Fruit fly (Drosophila melanogaster) whole organism, embryonic: Measurements from ENCODE around the gene CG10365.

Experiments used
- Abd-B ChIP-seq: fragments of 200-800 bp; sonication (Bioruptor generic); optimal IDR thresholded peaks from 2 replicates; lab custom pipeline; 2018; ENCODE audit warnings: missing biosample characterization, mild to moderate bottlenecking, missing genetic modification characterization, moderate library complexity
- Bteb2 ChIP-seq: fragments of 200-800 bp; sonication (Bioruptor generic); optimal IDR thresholded peaks from 2 replicates; lab custom pipeline; 2016; ENCODE audit warnings: missing biosample characterization, missing genetic modification characterization
- CG11085 ChIP-seq: fragments of 200-800 bp; sonication (Bioruptor generic); IDR thresholded peaks from 2 replicates; pipeline ENCODE4 v1.3.6; 2022; ENCODE audit warnings: missing biosample characterization, missing genetic modification characterization
- CG11723 ChIP-seq: fragments of 200-800 bp; sonication (Bioruptor generic); optimal IDR thresholded peaks from 2 replicates; lab custom pipeline; 2017; ENCODE audit warnings: missing biosample characterization, mild to moderate bottlenecking, missing genetic modification characterization
- CG12219 ChIP-seq: fragments of 200-800 bp; sonication (Bioruptor generic); optimal IDR thresholded peaks from 3 replicates; lab custom pipeline; 2018; ENCODE audit warnings: missing biosample characterization, mild to moderate bottlenecking, missing genetic modification characterization
- CG13296 ChIP-seq: fragments of 200-800 bp; sonication (Bioruptor generic); optimal IDR thresholded peaks from 3 replicates; lab custom pipeline; 2018; ENCODE audit warnings: missing biosample characterization, mild to moderate bottlenecking, missing genetic modification characterization
- CG15514 ChIP-seq: fragments of 200-800 bp; sonication (Bioruptor generic); optimal IDR thresholded peaks from 3 replicates; lab custom pipeline; 2017; ENCODE audit warnings: missing biosample characterization, missing genetic modification characterization, mild to moderate bottlenecking, moderate library complexity, missing genetic modification reagents
- CG17612 ChIP-seq: fragments of 200-800 bp; sonication (Bioruptor generic); IDR thresholded peaks from 2 replicates; pipeline ENCODE4 v1.3.6; 2022; ENCODE audit warnings: missing biosample characterization, missing genetic modification characterization
- CG18476 ChIP-seq: fragments of 200-800 bp; sonication (Bioruptor generic); optimal IDR thresholded peaks from 2 replicates; lab custom pipeline; 2016; ENCODE audit warnings: missing biosample characterization, mild to moderate bottlenecking, missing genetic modification characterization
- CG18599 ChIP-seq: fragments of 200-800 bp; sonication (Bioruptor generic); optimal IDR thresholded peaks from 3 replicates; lab custom pipeline; 2017; ENCODE audit warnings: missing biosample characterization, missing genetic modification characterization, mild to moderate bottlenecking, moderate library complexity, missing genetic modification reagents
- CG2116 ChIP-seq: fragments of 200-800 bp; sonication (Bioruptor generic); optimal IDR thresholded peaks from 3 replicates; lab custom pipeline; 2018; ENCODE audit warnings: missing biosample characterization, mild to moderate bottlenecking, missing genetic modification characterization
- CG30403 ChIP-seq: fragments of 200-800 bp; sonication (Bioruptor generic); optimal IDR thresholded peaks from 3 replicates; lab custom pipeline; 2016; ENCODE audit warnings: missing biosample characterization, missing genetic modification characterization
- CG32767 ChIP-seq: fragments of 200-800 bp; sonication (Bioruptor generic); IDR thresholded peaks from 2 replicates; pipeline ENCODE4 v1.3.6; 2022; ENCODE audit warnings: missing biosample characterization, missing genetic modification characterization
- CG33213 ChIP-seq: fragments of 200-800 bp; sonication (Bioruptor generic); optimal IDR thresholded peaks from 3 replicates; lab custom pipeline; 2016; ENCODE audit warnings: missing biosample characterization, missing genetic modification characterization
- CG33557 ChIP-seq: fragments of 200-800 bp; sonication (Bioruptor generic); optimal IDR thresholded peaks from 2 replicates; lab custom pipeline; 2019; ENCODE audit warnings: missing biosample characterization, mild to moderate bottlenecking, missing genetic modification characterization, moderate library complexity
- CG4328 ChIP-seq: fragments of 200-800 bp; sonication (Bioruptor generic); optimal IDR thresholded peaks from 3 replicates; lab custom pipeline; 2017; ENCODE audit warnings: missing biosample characterization, missing genetic modification reagents, missing genetic modification characterization
- CG7357 ChIP-seq: fragments of 200-800 bp; sonication (Bioruptor generic); IDR thresholded peaks from 3 replicates; pipeline ENCODE4 v1.3.6; 2022; ENCODE audit warnings: missing biosample characterization, missing genetic modification characterization
- CG7786 ChIP-seq: fragments of 200-800 bp; sonication (Bioruptor generic); optimal IDR thresholded peaks from 2 replicates; lab custom pipeline; 2016; ENCODE audit warnings: missing biosample characterization, missing genetic modification characterization
- CG8359 ChIP-seq: fragments of 200-800 bp; sonication (Bioruptor generic); optimal IDR thresholded peaks from 2 replicates; lab custom pipeline; 2017; ENCODE audit warnings: missing biosample characterization, mild to moderate bottlenecking, missing genetic modification characterization, borderline replicate concordance
- CG8478 ChIP-seq: fragments of >200 bp; optimal IDR thresholded peaks from 2 replicates; lab custom pipeline; 2018
- CG9215 ChIP-seq: fragments of 200-800 bp; sonication (Bioruptor generic); IDR thresholded peaks from 2 replicates; pipeline ENCODE4 v1.3.6; 2022; ENCODE audit warnings: missing biosample characterization, missing genetic modification characterization
- Fer3 ChIP-seq: fragments of 200-800 bp; sonication (Bioruptor generic); optimal IDR thresholded peaks from 2 replicates; lab custom pipeline; 2018; ENCODE audit warnings: missing biosample characterization, mild to moderate bottlenecking, missing genetic modification characterization, moderate library complexity
- Hand ChIP-seq: fragments of 200-800 bp; sonication (Bioruptor generic); optimal IDR thresholded peaks from 2 replicates; lab custom pipeline; 2017; ENCODE audit warnings: mild to moderate bottlenecking, missing biosample characterization, missing genetic modification reagents, missing genetic modification characterization
- Hr39 ChIP-seq: fragments of >200 bp; optimal IDR thresholded peaks from 2 replicates; lab custom pipeline; 2017
- Lhr ChIP-seq: fragments of 200-800 bp; sonication (Bioruptor generic); optimal IDR thresholded peaks from 3 replicates; lab custom pipeline; 2017; ENCODE audit warnings: mild to moderate bottlenecking, missing biosample characterization, missing genetic modification reagents, missing genetic modification characterization
- Myb ChIP-seq: fragments of 200-800 bp; sonication (Bioruptor generic); optimal IDR thresholded peaks from 2 replicates; lab custom pipeline; 2016; ENCODE audit warnings: missing biosample characterization, missing genetic modification characterization
- Oli ChIP-seq: fragments of 200-800 bp; sonication (Bioruptor generic); optimal IDR thresholded peaks from 2 replicates; lab custom pipeline; 2018; ENCODE audit warnings: missing biosample characterization, mild to moderate bottlenecking, missing genetic modification characterization, moderate library complexity
- Rfx ChIP-seq: fragments of 200-800 bp; sonication (Bioruptor generic); IDR thresholded peaks from 2 replicates; pipeline ENCODE4 v1.3.6; 2022; ENCODE audit warnings: missing biosample characterization, missing genetic modification characterization
- TFAM ChIP-seq: fragments of 200-800 bp; sonication (Bioruptor generic); optimal IDR thresholded peaks from 2 replicates; lab custom pipeline; 2017; ENCODE audit warnings: missing biosample characterization, missing genetic modification characterization, inconsistent platforms
- ac ChIP-seq: fragments of 200-800 bp; sonication (Bioruptor generic); optimal IDR thresholded peaks from 3 replicates; lab custom pipeline; 2017; ENCODE audit warnings: missing biosample characterization, mild to moderate bottlenecking, missing genetic modification characterization
- ato ChIP-seq: fragments of 200-800 bp; sonication (Bioruptor generic); IDR thresholded peaks from 2 replicates; pipeline ENCODE4 v1.3.6; 2022; ENCODE audit warnings: missing biosample characterization, missing genetic modification characterization; ENCODE audit not compliant: partially characterized antibody
- az2 ChIP-seq: fragments of 200-800 bp; sonication (Bioruptor generic); optimal IDR thresholded peaks from 3 replicates; lab custom pipeline; 2016; ENCODE audit warnings: missing biosample characterization, missing genetic modification characterization
- cad ChIP-seq: fragments of >200 bp; optimal IDR thresholded peaks from 2 replicates; lab custom pipeline; 2017; ENCODE audit warnings: missing biosample characterization, missing genetic modification characterization
- caup ChIP-seq: fragments of 200-800 bp; sonication (Bioruptor generic); optimal IDR thresholded peaks from 3 replicates; lab custom pipeline; 2017; ENCODE audit warnings: missing biosample characterization, mild to moderate bottlenecking, missing genetic modification characterization, moderate library complexity; ENCODE audit not compliant: severe bottlenecking
- chif ChIP-seq, 2 experiments: fragments of 200-800 bp; sonication (Bioruptor generic); optimal IDR thresholded peaks; 3 replicates each; lab custom pipeline; 2016; ENCODE audit warnings: missing biosample characterization in 2 of 2, missing genetic modification characterization in 2 of 2
- croc ChIP-seq: fragments of 200-800 bp; sonication (Bioruptor generic); conservative IDR thresholded peaks from 3 replicates; pipeline ENCODE4 v1.3.6; 2022; ENCODE audit warnings: missing biosample characterization, missing genetic modification characterization
- dmrt11E ChIP-seq: fragments of 200-800 bp; sonication (Bioruptor generic); optimal IDR thresholded peaks from 3 replicates; lab custom pipeline; 2018; ENCODE audit warnings: missing biosample characterization, mild to moderate bottlenecking, missing genetic modification characterization, moderate library complexity
- fd102C ChIP-seq: fragments of 200-800 bp; sonication (Bioruptor generic); optimal IDR thresholded peaks from 2 replicates; lab custom pipeline; 2018; ENCODE audit warnings: missing biosample characterization, mild to moderate bottlenecking, missing genetic modification characterization, moderate library complexity
- gro ChIP-seq: fragments of 200-800 bp; sonication (Bioruptor generic); optimal IDR thresholded peaks from 2 replicates; lab custom pipeline; 2016; ENCODE audit warnings: missing biosample characterization, missing genetic modification characterization
- hb ChIP-seq: fragments of 200-800 bp; sonication (Bioruptor generic); IDR thresholded peaks from 3 replicates; pipeline ENCODE4 v1.3.6; 2022; ENCODE audit warnings: missing biosample characterization, missing genetic modification characterization; ENCODE audit not compliant: partially characterized antibody
- inv ChIP-seq: fragments of 200-800 bp; sonication (Bioruptor generic); IDR thresholded peaks from 2 replicates; pipeline ENCODE4 v1.3.6; 2022; ENCODE audit warnings: missing biosample characterization, missing genetic modification characterization; ENCODE audit not compliant: partially characterized antibody
- mam ChIP-seq: fragments of 200-800 bp; sonication (Bioruptor generic); optimal IDR thresholded peaks from 3 replicates; lab custom pipeline; 2016; ENCODE audit warnings: missing biosample characterization, missing genetic modification characterization
- pfk ChIP-seq: fragments of 200-800 bp; sonication (Bioruptor generic); optimal IDR thresholded peaks from 2 replicates; lab custom pipeline; 2018; ENCODE audit warnings: missing biosample characterization, mild to moderate bottlenecking, missing genetic modification characterization, moderate library complexity
- prd ChIP-seq, 3 experiments: fragments of >200 bp in 2 of 3; fragments of 200-800 bp in 1 of 3; sonication (Bioruptor generic) in 1 of 3; optimal IDR thresholded peaks in 2 of 3; IDR thresholded peaks in 1 of 3; 2 replicates in 2 of 3; 3 replicates in 1 of 3; pipeline versions ENCODE4 v1.3.6 to Lab custom; 2017 to 2022; ENCODE audit warnings: missing biosample characterization in 1 of 3, missing genetic modification characterization in 1 of 3
- pros ChIP-seq: fragments of 200-800 bp; sonication (Bioruptor generic); optimal IDR thresholded peaks from 3 replicates; lab custom pipeline; 2019; ENCODE audit warnings: missing biosample characterization, mild to moderate bottlenecking, missing genetic modification characterization, moderate library complexity
- sqz ChIP-seq: fragments of 200-800 bp; sonication (Bioruptor generic); optimal IDR thresholded peaks from 3 replicates; lab custom pipeline; 2018; ENCODE audit warnings: missing biosample characterization, mild to moderate bottlenecking, missing genetic modification characterization
- unc-4 ChIP-seq: fragments of 200-800 bp; sonication (Bioruptor generic); IDR thresholded peaks from 2 replicates; pipeline ENCODE4 v1.3.6; 2022; ENCODE audit warnings: missing biosample characterization, missing genetic modification characterization; ENCODE audit not compliant: partially characterized antibody
- vnd ChIP-seq: fragments of 200-800 bp; sonication (Bioruptor generic); IDR thresholded peaks from 3 replicates; pipeline ENCODE4 v1.3.6; 2022; ENCODE audit warnings: missing biosample characterization, missing genetic modification characterization; ENCODE audit not compliant: partially characterized antibody
- z ChIP-seq: fragments of 200-800 bp; sonication (Bioruptor generic); IDR thresholded peaks from 3 replicates; pipeline ENCODE4 v1.3.6; 2022; ENCODE audit warnings: missing biosample characterization, missing genetic modification characterization

CG10365 gene

dm6 chr3R:23772808-23773207 is 49.7 kb downstream of the CG10365 start, which contains the start of gene tst (continued):
- TF ChIP-seq Lhr (GFP tag; lab: Kevin White, UChicago) (no peak), prd (optimal IDR thresholded peaks at IDR 0.05; lab: Kevin White, UChicago) (no peak), prd (GFP tag; IDR thresholded peaks at IDR 0.05; lab: Robert Waterston, UW) (peak; percentile 99), ac (GFP tag; lab: Kevin White, UChicago) (peak; percentile 42), ato (GFP tag; lab: Robert Waterston, UW) (no peak), croc (GFP tag; lab: Robert Waterston, UW) (peak; percentile 94), Hr39 (no peak), TFAM (GFP tag; lab: Kevin White, UChicago) (no peak), fd102C (GFP tag; lab: Kevin White, UChicago) (peak; percentile 19), sqz (GFP tag; lab: Kevin White, UChicago) (no peak), CG18476 (GFP tag; lab: Kevin White, UChicago) (peak; percentile 75), Myb (GFP tag; lab: Kevin White, UChicago) (peak; percentile 2), chif (GFP tag; optimal IDR thresholded peaks at IDR 0.05; lab: Kevin White, UChicago) (peak in 1 of 2 experiments; percentile 55), Rfx (peak; percentile 98), unc-4 (0 out of 2 replicates have a peak, but pooled peaks have one; percentile 40), dmrt11E (tag; lab: Kevin White, UChicago) (peak; percentile 92), CG17612 (peak; percentile 93), CG33557 (peak; percentile 73), Abd-B (peak; percentile 95), vnd (GFP tag; lab: Robert Waterston, UW) (no peak), CG18599 (GFP tag; lab: Kevin White, UChicago) (peak; percentile 90), cad (GFP tag; lab: Kevin White, UChicago) (no peak), CG7357 (GFP tag; lab: Robert Waterston, UW) (peak; percentile 91), z (peak; percentile 59; the same call in 1 of the 3 replicates), CG7786 (peak; percentile 7), hb (GFP tag; lab: Robert Waterston, UW) (no peak), CG15514 (GFP tag; lab: Kevin White, UChicago) (peak; percentile 90), pfk (GFP tag; lab: Kevin White, UChicago) (no peak), mam (GFP tag; lab: Kevin White, UChicago) (peak; percentile 63), pros (no peak), gro (GFP tag; lab: Kevin White, UChicago) (no peak), Hand (GFP tag; lab: Kevin White, UChicago) (peak; percentile 8), Fer3 (tag; lab: Kevin White, UChicago) (peak; percentile 92), az2 (peak; percentile 92), CG4328 (peak; percentile 41), Bteb2 (GFP tag; lab: Kevin White, UChicago) (peak; percentile 31), CG11085 (GFP tag; lab: Robert Waterston, UW) (peak; percentile 95), CG12219 (GFP tag; lab: Kevin White, UChicago) (peak; percentile 40), caup (peak; percentile 86), Oli (peak; percentile 87), CG11723 (GFP tag; lab: Kevin White, UChicago) (peak; percentile 77), CG30403 (GFP tag; lab: Kevin White, UChicago) (peak; percentile 94), CG8478 (lab: Kevin White, UChicago) (no peak), CG32767 (GFP tag; lab: Robert Waterston, UW) (peak; percentile 93), CG2116 (peak; percentile 66), CG9215 (peak; percentile 96), inv (GFP tag; lab: Robert Waterston, UW) (no peak), CG33213 (GFP tag; lab: Kevin White, UChicago) (peak; percentile 24), CG13296 (GFP tag; lab: Kevin White, UChicago) (peak; percentile 92), CG8359 (GFP tag; lab: Kevin White, UChicago) (peak; percentile 54)
